Fruit fly (Drosophila melanogaster) whole organism, prepupa: ENCODE results near the gene CG10600.
A peak's percentile ranks its signal among the peaks of the same experiment; 100 is the strongest.

ENCODE experiments used
- CG10631 ChIP-seq: fragments of 200-800 bp; sonication (Bioruptor generic); optimal IDR thresholded peaks from 2 replicates; lab custom pipeline; 2016; ENCODE audit warnings: missing biosample characterization, missing genetic modification characterization
- CG11902 ChIP-seq: fragments of 200-800 bp; sonication (Bioruptor generic); optimal IDR thresholded peaks from 3 replicates; lab custom pipeline; 2016; ENCODE audit warnings: missing biosample characterization, missing genetic modification characterization
- CG15336 ChIP-seq: fragments of 200-800 bp; sonication (Bioruptor generic); IDR thresholded peaks from 2 replicates; pipeline ENCODE4 v1.3.6; 2022; ENCODE audit warnings: missing biosample characterization, missing genetic modification characterization
- CG6792 ChIP-seq: fragments of 200-800 bp; sonication (Bioruptor generic); optimal IDR thresholded peaks from 3 replicates; lab custom pipeline; 2016; ENCODE audit warnings: missing biosample characterization, missing genetic modification characterization
- OdsH ChIP-seq: fragments of 200-800 bp; sonication (Bioruptor generic); optimal IDR thresholded peaks from 3 replicates; lab custom pipeline; 2016; ENCODE audit warnings: missing biosample characterization, missing genetic modification characterization

- TF ChIP-seq OdsH = peak; percentile 20
- no peak for TF ChIP-seq CG15336 (GFP tag; lab: Robert Waterston, UW)
- TF ChIP-seq CG11902 (GFP tag; lab: Kevin White, UChicago) = no peak
- TF ChIP-seq CG6792 (GFP tag; lab: Kevin White, UChicago) = peak; percentile 39
- TF ChIP-seq CG10631 = no peak
Observed at dm6 chr2L:18805637-18806403, 33.7 kb downstream of the CG10600 start.
